Fruit fly (Drosophila melanogaster) S2 (cell line): ENCODE results near the gene CG1582.

Source experiments
- CG8478 ChIP-seq: fragments of >200 bp; optimal IDR thresholded peaks from 2 replicates; lab custom pipeline; 2018
- CTCF ChIP-seq, 2 experiments: fragments of >200 bp; optimal IDR thresholded peaks; 2 replicates each; lab custom pipeline; 2018

dm6 chrX:10889955-10890617 is 9.0 kb downstream of the CG1582 start:
- TF ChIP-seq CG8478 (lab: Kevin White, UChicago) = no peak
- no peak for TF ChIP-seq CTCF (optimal IDR thresholded peaks at IDR 0.05; lab: Kevin White, UChicago)
